Worm (Caenorhabditis elegans) whole organism, L3 larva: ENCODE results near the gene rpl-3.

Experiments used
- elt-2 ChIP-seq: sonication (generic microtip); optimal IDR thresholded peaks from 2 replicates; lab custom pipeline; 2016; ENCODE audit warnings: missing genetic modification reagents, mild to moderate bottlenecking, missing genetic modification characterization, missing compliant biosample characterization
- nfya-1 ChIP-seq: sonication (generic microtip); optimal IDR thresholded peaks from 2 replicates; lab custom pipeline; 2017; ENCODE audit warnings: missing genetic modification characterization, mild to moderate bottlenecking, missing compliant biosample characterization, antibody characterized with exemption, moderate library complexity; ENCODE audit not compliant: insufficient read depth
- nhr-25 ChIP-seq: sonication (generic microtip); optimal IDR thresholded peaks from 2 replicates; lab custom pipeline; 2017; ENCODE audit warnings: missing biosample characterization, missing genetic modification characterization
- pha-4 ChIP-seq: fragments of 150-350 bp; optimal IDR thresholded peaks from 2 replicates; lab custom pipeline; 2014; ENCODE audit warnings: missing biosample characterization, missing genetic modification reagents, missing genetic modification characterization
- ztf-4 ChIP-seq: fragments of 150-350 bp; optimal IDR thresholded peaks from 2 replicates; lab custom pipeline; 2014; ENCODE audit warnings: missing biosample characterization, missing genetic modification characterization

DNA sequence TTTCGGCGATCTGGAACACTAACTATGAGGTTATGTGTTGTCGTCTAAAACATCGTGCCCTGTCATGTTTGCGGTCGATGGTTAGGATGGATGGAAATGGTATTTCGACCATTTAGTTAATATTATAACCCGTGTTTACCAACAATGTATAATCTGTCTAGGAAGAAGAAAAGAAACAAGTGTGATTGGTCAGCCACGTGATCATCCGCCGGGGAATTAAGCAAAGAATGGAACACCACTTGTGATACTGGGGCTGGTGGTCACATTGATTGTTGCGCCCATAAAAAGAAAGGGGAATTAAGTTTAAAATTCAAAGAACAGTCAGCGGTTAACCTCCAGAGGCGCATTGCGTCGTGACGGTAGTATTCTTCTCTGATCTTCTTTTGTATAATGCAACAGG, 8.0 kb downstream of the rpl-3 start:
- peak; percentile 69 for TF ChIP-seq nhr-25 (tag; lab: Kevin White, UChicago)
- TF ChIP-seq ztf-4: no peak
- peak; percentile 58 for TF ChIP-seq elt-2 (tag; lab: Kevin White, UChicago)
- peak; percentile 55 for TF ChIP-seq pha-4
- TF ChIP-seq nfya-1 (tag; lab: Kevin White, UChicago): no peak
